Worm (Caenorhabditis elegans) whole organism, late embryonic: ENCODE results near the gene srg-7.

Experiments used
- C08G9.2 ChIP-seq: sonication (generic microtip); optimal IDR thresholded peaks from 2 replicates; lab custom pipeline; 2016; ENCODE audit warnings: mild to moderate bottlenecking, missing genetic modification characterization, moderate library complexity, missing compliant biosample characterization
- C38D4.7 ChIP-seq: fragments of 200-800 bp; sonication (Bioruptor generic); optimal IDR thresholded peaks from 2 replicates; lab custom pipeline; 2018; ENCODE audit warnings: mild to moderate bottlenecking, missing genetic modification characterization, moderate library complexity, missing compliant biosample characterization
- K09A11.1 ChIP-seq: sonication (generic microtip); optimal IDR thresholded peaks from 2 replicates; lab custom pipeline; 2017; ENCODE audit warnings: antibody characterized with exemption, mild to moderate bottlenecking, missing genetic modification characterization, missing compliant biosample characterization; ENCODE audit not compliant: insufficient read depth
- ahr-1 ChIP-seq: sonication (generic microtip); optimal IDR thresholded peaks from 2 replicates; lab custom pipeline; 2016; ENCODE audit warnings: missing genetic modification characterization, missing compliant biosample characterization
- ama-1 ChIP-seq: fragments of 150-350 bp; optimal IDR thresholded peaks from 2 replicates; lab custom pipeline; 2014
- ceh-14 ChIP-seq: sonication (generic microtip); optimal IDR thresholded peaks from 2 replicates; lab custom pipeline; 2016; ENCODE audit warnings: missing genotype, missing genetic modification characterization, missing compliant biosample characterization
- ceh-18 ChIP-seq: sonication (generic microtip); optimal IDR thresholded peaks from 2 replicates; lab custom pipeline; 2016; ENCODE audit warnings: missing genetic modification characterization, missing compliant biosample characterization
- ceh-2 ChIP-seq: sonication (generic microtip); optimal IDR thresholded peaks from 2 replicates; lab custom pipeline; 2016; ENCODE audit warnings: missing genotype, missing genetic modification characterization, missing compliant biosample characterization
- ceh-24 ChIP-seq: sonication (generic microtip); optimal IDR thresholded peaks from 2 replicates; lab custom pipeline; 2016; ENCODE audit warnings: mild to moderate bottlenecking, missing genetic modification characterization, missing compliant biosample characterization
- ceh-31 ChIP-seq: sonication (generic microtip); optimal IDR thresholded peaks from 2 replicates; lab custom pipeline; 2016; ENCODE audit warnings: missing genetic modification characterization, missing compliant biosample characterization
- ceh-34 ChIP-seq: sonication (generic microtip); optimal IDR thresholded peaks from 2 replicates; lab custom pipeline; 2016; ENCODE audit warnings: mild to moderate bottlenecking, missing genetic modification characterization, missing compliant biosample characterization
- ceh-45 ChIP-seq: fragments of 200-800 bp; sonication (Bioruptor generic); IDR thresholded peaks from 2 replicates; pipeline ENCODE4 v1.3.6; 2022; ENCODE audit warnings: missing genetic modification reagents, missing genetic modification characterization, missing compliant biosample characterization
- ceh-48 ChIP-seq: sonication (generic microtip); optimal IDR thresholded peaks from 2 replicates; lab custom pipeline; 2016; ENCODE audit warnings: missing genetic modification characterization, inconsistent platforms, missing compliant biosample characterization
- ceh-9 ChIP-seq: sonication (generic microtip); optimal IDR thresholded peaks from 2 replicates; lab custom pipeline; 2016; ENCODE audit warnings: mild to moderate bottlenecking, missing genetic modification characterization, inconsistent platforms, missing compliant biosample characterization
- che-1 ChIP-seq: sonication (generic microtip); optimal IDR thresholded peaks from 2 replicates; lab custom pipeline; 2016; ENCODE audit warnings: mild to moderate bottlenecking, missing genetic modification characterization, missing compliant biosample characterization
- dmd-4 ChIP-seq: sonication (generic microtip); optimal IDR thresholded peaks from 2 replicates; lab custom pipeline; 2016; ENCODE audit warnings: borderline replicate concordance, missing genetic modification characterization, missing compliant biosample characterization
- elt-2 ChIP-seq: sonication (generic microtip); optimal IDR thresholded peaks from 2 replicates; lab custom pipeline; 2016; ENCODE audit warnings: missing genetic modification reagents, missing genetic modification characterization, missing compliant biosample characterization
- ets-4 ChIP-seq: sonication (generic microtip); optimal IDR thresholded peaks from 2 replicates; lab custom pipeline; 2016; ENCODE audit warnings: missing genetic modification characterization, missing compliant biosample characterization
- fkh-10 ChIP-seq: fragments of 150-350 bp; optimal IDR thresholded peaks from 2 replicates; lab custom pipeline; 2014; ENCODE audit warnings: missing biosample characterization, missing genetic modification reagents, missing genetic modification characterization
- fkh-6 ChIP-seq: sonication (generic microtip); optimal IDR thresholded peaks from 2 replicates; lab custom pipeline; 2016; ENCODE audit warnings: missing genetic modification characterization, missing compliant biosample characterization
- gmeb-2 ChIP-seq: sonication (generic microtip); optimal IDR thresholded peaks from 2 replicates; lab custom pipeline; 2016; ENCODE audit warnings: missing genetic modification characterization, inconsistent platforms, missing compliant biosample characterization
- hlh-30 ChIP-seq: sonication (generic microtip); optimal IDR thresholded peaks from 2 replicates; lab custom pipeline; 2017; ENCODE audit warnings: antibody characterized with exemption, missing genetic modification characterization, missing compliant biosample characterization; ENCODE audit not compliant: insufficient read depth
- hlh-6 ChIP-seq: sonication (generic microtip); optimal IDR thresholded peaks from 2 replicates; lab custom pipeline; 2016; ENCODE audit warnings: missing genotype, missing genetic modification characterization, missing compliant biosample characterization
- nfya-1 ChIP-seq: sonication (generic microtip); optimal IDR thresholded peaks from 2 replicates; lab custom pipeline; 2017; ENCODE audit warnings: missing genetic modification characterization, mild to moderate bottlenecking, missing compliant biosample characterization, antibody characterized with exemption, moderate library complexity
- nhr-11 ChIP-seq: fragments of 150-350 bp; optimal IDR thresholded peaks from 2 replicates; lab custom pipeline; 2014; ENCODE audit warnings: missing biosample characterization, missing genetic modification characterization
- nhr-232 ChIP-seq: sonication (generic microtip); optimal IDR thresholded peaks from 2 replicates; lab custom pipeline; 2016; ENCODE audit warnings: missing genetic modification characterization, missing compliant biosample characterization
- pag-3 ChIP-seq: sonication (generic microtip); optimal IDR thresholded peaks from 2 replicates; lab custom pipeline; 2016; ENCODE audit warnings: missing compliant biosample characterization, missing genetic modification characterization, borderline replicate concordance
- pha-2 ChIP-seq: sonication (generic microtip); optimal IDR thresholded peaks from 2 replicates; lab custom pipeline; 2017; ENCODE audit warnings: mild to moderate bottlenecking, missing genetic modification characterization, missing compliant biosample characterization
- rnt-1 ChIP-seq: sonication (generic microtip); optimal IDR thresholded peaks from 2 replicates; lab custom pipeline; 2016; ENCODE audit warnings: missing genetic modification characterization, missing compliant biosample characterization
- sdc-2 ChIP-seq: sonication (generic microtip); optimal IDR thresholded peaks from 2 replicates; lab custom pipeline; 2016; ENCODE audit warnings: missing genotype, missing genetic modification characterization, missing compliant biosample characterization
- sox-2 ChIP-seq: fragments of 200-800 bp; sonication (Bioruptor generic); IDR thresholded peaks from 2 replicates; pipeline ENCODE4 v1.3.6; 2022; ENCODE audit warnings: missing genetic modification reagents, missing genetic modification characterization, missing compliant biosample characterization
- sox-4 ChIP-seq: sonication (generic microtip); optimal IDR thresholded peaks from 2 replicates; lab custom pipeline; 2017; ENCODE audit warnings: mild to moderate bottlenecking, missing genetic modification characterization, inconsistent platforms, missing compliant biosample characterization
- tbx-7 ChIP-seq: sonication (generic microtip); optimal IDR thresholded peaks from 2 replicates; lab custom pipeline; 2016; ENCODE audit warnings: missing genotype, missing genetic modification characterization, missing compliant biosample characterization
- ttx-3 ChIP-seq: sonication (generic microtip); optimal IDR thresholded peaks from 2 replicates; lab custom pipeline; 2016; ENCODE audit warnings: missing genetic modification reagents, missing genetic modification characterization, missing compliant biosample characterization
- unc-42 ChIP-seq: sonication (generic microtip); optimal IDR thresholded peaks from 2 replicates; lab custom pipeline; 2016; ENCODE audit warnings: missing genotype, missing genetic modification characterization, missing compliant biosample characterization
- unc-86 ChIP-seq: sonication (generic microtip); optimal IDR thresholded peaks from 2 replicates; lab custom pipeline; 2016; ENCODE audit warnings: missing genetic modification characterization, missing compliant biosample characterization

The srg-7 gene

DNA sequence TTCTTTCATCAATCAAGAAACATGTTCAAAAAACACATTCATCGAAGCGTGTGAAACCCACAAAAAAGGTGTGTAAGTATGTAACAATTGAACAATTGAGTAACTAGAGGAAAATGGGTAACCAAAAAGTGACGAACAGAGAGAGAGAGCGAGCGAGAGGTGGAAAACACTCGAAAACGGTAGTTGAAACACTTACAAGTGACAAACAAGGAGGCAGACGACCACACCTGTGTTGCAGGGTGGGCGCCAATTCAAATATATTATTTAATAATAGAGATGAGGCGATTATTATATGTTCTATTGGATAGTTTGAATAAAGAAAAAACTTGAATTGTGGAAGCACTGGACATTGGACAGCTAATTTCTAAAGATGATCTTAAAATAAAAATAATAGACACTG is 21.4 kb upstream of the srg-7 start:
- TF ChIP-seq ceh-48 (tag; lab: Kevin White, UChicago) (no peak), nfya-1 (tag; lab: Kevin White, UChicago) (no peak), ceh-9 (tag; lab: Kevin White, UChicago) (no peak), sdc-2 (no peak), elt-2 (tag; lab: Kevin White, UChicago) (no peak), nhr-11 (no peak), ets-4 (tag; lab: Kevin White, UChicago) (no peak), nhr-232 (tag; lab: Kevin White, UChicago) (no peak), ceh-2 (no peak), fkh-6 (tag; lab: Kevin White, UChicago) (no peak), dmd-4 (tag; lab: Kevin White, UChicago) (no peak), ceh-24 (tag; lab: Kevin White, UChicago) (no peak), hlh-6 (tag; lab: Kevin White, UChicago) (no peak), sox-2 (GFP tag; lab: Robert Waterston, UW) (no peak), che-1 (tag; lab: Kevin White, UChicago) (no peak), C08G9.2 (tag; lab: Kevin White, UChicago) (no peak)
- TF ChIP-seq, all 69 proteins: peak for 0

DNA sequence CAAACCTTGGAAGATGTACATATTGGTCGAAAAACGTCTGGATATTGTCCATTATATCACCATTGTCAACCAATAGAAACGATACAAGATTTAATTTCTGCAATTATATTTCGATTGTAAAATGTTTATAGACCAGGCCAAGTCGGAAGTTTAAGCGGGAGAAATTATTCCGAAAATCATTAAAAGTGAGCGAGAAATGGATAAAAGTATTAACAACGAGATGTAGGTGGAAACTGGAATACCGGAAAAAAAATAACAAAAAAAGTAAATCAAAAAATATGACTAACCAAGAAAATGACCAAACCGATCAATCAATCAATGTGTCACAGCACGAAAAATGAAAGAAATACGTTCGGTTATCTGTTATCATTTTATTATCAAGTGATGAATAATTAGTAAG is 19.2 kb upstream of the srg-7 start, which contains the start of gene F47D12.6:
Gene F47D12.6 (minus strand): TSS at position 101 of the 400 bp plus-strand sequence.
- no peak for TF ChIP-seq unc-86 (tag; lab: Kevin White, UChicago)
- TF ChIP-seq K09A11.1 = no peak
- no peak for TF ChIP-seq pag-3 (tag; lab: Kevin White, UChicago)
- TF ChIP-seq ceh-34 (tag; lab: Kevin White, UChicago) = no peak
- TF ChIP-seq unc-42 (tag; lab: Kevin White, UChicago) = no peak
- TF ChIP-seq tbx-7 (tag; lab: Kevin White, UChicago) = no peak
- TF ChIP-seq ahr-1 (tag; lab: Kevin White, UChicago) = no peak
- no peak for TF ChIP-seq nhr-232 (tag; lab: Kevin White, UChicago)
- no peak for TF ChIP-seq ttx-3
- no peak for TF ChIP-seq nhr-11
- no peak for TF ChIP-seq C38D4.7 (GFP tag; lab: Kevin White, UChicago)

DNA sequence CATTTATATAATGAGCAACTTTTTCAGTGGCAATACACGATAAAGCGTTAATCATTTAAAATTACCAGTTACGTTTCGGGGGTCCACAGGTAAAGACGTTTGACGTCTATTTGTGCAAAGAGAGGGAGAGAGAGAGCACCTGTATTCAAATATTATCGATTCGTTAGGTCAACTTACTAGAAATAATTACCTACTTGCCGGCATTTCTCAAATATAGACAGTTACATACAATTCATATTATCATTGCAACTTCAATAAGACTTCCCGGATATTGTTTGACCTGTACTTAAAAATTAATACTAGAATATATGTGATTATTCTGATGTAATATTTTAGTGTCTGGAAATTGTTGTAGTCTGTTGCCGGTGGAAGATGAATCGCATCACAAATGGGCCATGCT is 17.9 kb upstream of the srg-7 start, which contains the start of gene gadr-3:
Gene gadr-3 (minus strand): TSS at position 101 of the 400 bp plus-strand sequence.
- no peak for TF ChIP-seq nfya-1 (tag; lab: Kevin White, UChicago)
- TF ChIP-seq ceh-18 (tag; lab: Kevin White, UChicago) = no peak
- no peak for TF ChIP-seq ceh-45 (GFP tag; lab: Robert Waterston, UW)
- no peak for TF ChIP-seq hlh-6 (tag; lab: Kevin White, UChicago)
- TF ChIP-seq che-1 (tag; lab: Kevin White, UChicago) = no peak
- no peak for TF ChIP-seq pha-2 (tag; lab: Kevin White, UChicago)
- no peak for TF ChIP-seq sox-4 (tag; lab: Kevin White, UChicago)
- no peak for TF ChIP-seq fkh-10 (GFP tag; lab: Kevin White, UChicago)
- TF ChIP-seq fkh-6 (tag; lab: Kevin White, UChicago) = no peak

DNA sequence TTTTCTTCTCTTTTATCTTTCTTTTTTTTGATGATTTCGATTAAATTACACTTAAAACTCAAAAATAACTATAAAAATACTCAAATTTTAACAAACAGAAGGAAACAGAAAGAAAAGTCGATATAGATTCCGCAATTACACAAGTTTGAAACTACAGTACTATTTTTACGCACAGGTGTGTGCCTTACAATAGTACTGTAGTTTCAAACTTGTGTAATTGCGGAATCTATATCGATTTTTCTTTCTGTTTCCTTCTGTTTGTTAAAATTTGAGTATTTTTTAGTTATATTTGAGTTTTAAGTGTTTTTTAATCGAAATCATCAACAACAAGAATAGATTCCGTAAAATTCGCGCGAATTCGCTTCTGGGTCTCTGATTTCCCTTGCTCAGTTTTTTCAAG is 15.1 kb upstream of the srg-7 start:
- TF ChIP-seq unc-42 (tag; lab: Kevin White, UChicago) (no peak), C08G9.2 (tag; lab: Kevin White, UChicago) (no peak), ceh-18 (tag; lab: Kevin White, UChicago) (no peak), fkh-10 (GFP tag; lab: Kevin White, UChicago) (no peak), nhr-232 (tag; lab: Kevin White, UChicago) (no peak), rnt-1 (tag; lab: Kevin White, UChicago) (no peak), ceh-14 (tag; lab: Kevin White, UChicago) (no peak), ama-1 (lab: Kevin White, UChicago) (no peak), hlh-30 (no peak), ceh-31 (tag; lab: Kevin White, UChicago) (no peak), gmeb-2 (tag; lab: Kevin White, UChicago) (no peak), K09A11.1 (no peak)
